Fruit fly (Drosophila melanogaster): ENCODE measurements around the gene crp.
A peak's percentile ranks its signal among the peaks of the same experiment; 100 is the strongest.

crp gene

DNA sequence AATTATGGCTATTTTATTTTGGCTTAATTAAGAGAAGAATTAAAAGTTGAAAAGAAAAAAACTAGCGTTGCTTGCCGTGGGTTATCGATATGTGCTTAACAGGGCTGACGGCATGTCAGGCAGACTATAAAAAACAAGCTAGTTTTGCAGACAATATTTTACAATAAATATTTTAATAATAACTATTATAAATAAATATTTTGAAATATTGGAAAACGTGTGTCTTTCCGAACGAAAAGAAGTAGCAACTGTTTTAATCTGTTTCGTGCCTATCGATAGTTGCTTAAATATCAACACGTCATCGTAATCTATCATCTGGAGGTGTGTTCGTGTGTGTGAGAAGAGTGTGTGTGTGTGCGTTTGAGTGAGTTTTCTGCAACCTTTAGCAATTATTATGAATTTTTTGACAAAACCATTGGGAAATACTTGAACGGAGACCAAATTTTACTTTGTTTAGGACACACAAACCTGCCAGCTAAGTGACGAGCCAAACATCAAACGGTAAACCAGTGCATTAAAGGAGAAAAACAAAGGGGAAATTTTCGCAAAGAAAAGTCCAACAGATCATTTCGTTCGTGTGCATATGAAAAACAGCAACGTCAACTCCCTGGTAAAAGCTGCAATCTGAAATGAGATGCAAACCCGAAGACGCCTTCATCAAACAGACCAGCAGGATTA lies 19.6 kb upstream of the crp start, which contains the start of the genes CG5861 and Syx5 (continued):
- TF ChIP-seq Stat92E (GFP tag; optimal IDR thresholded peaks at IDR 0.05) (peak in 1 of 3 experiments; percentile 14), CG9609 (GFP tag; optimal IDR thresholded peaks at IDR 0.05) (no peak), chif (GFP tag; optimal IDR thresholded peaks at IDR 0.05) (no peak), bigmax (GFP tag; optimal IDR thresholded peaks at IDR 0.05) (no peak), otp (GFP tag; IDR thresholded peaks at IDR 0.05) (no peak), sna (GFP tag; IDR thresholded peaks at IDR 0.05; ENCODE audit: partially characterized antibody) (peak; percentile 95), ac (GFP tag; optimal IDR thresholded peaks at IDR 0.05) (no peak), Antp (GFP tag; optimal IDR thresholded peaks at IDR 0.05) (no peak), disco-r (GFP tag; optimal IDR thresholded peaks at IDR 0.05) (no peak), Eip74EF (GFP tag; optimal IDR thresholded peaks at IDR 0.05) (peak in 1 of 2 experiments; percentile 0), CG11723 (GFP tag; optimal IDR thresholded peaks at IDR 0.05) (peak; percentile 25), Six4 (GFP tag; optimal IDR thresholded peaks at IDR 0.05) (peak; percentile 24), Dbx (GFP tag; IDR thresholded peaks at IDR 0.05) (peak; percentile 67; the same call in 2 of the 3 replicates), gt (GFP tag; IDR thresholded peaks at IDR 0.05) (no peak), chm (GFP tag; IDR thresholded peaks at IDR 0.05) (no peak), CG2116 (GFP tag; optimal IDR thresholded peaks at IDR 0.05) (peak; percentile 99), cad (GFP tag; optimal IDR thresholded peaks at IDR 0.05) (no peak), ems (GFP tag; optimal IDR thresholded peaks at IDR 0.05) (no peak), btn (GFP tag; optimal IDR thresholded peaks at IDR 0.05) (no peak), CG12155 (GFP tag; optimal IDR thresholded peaks at IDR 0.05) (peak; percentile 24), CG4404 (GFP tag; IDR thresholded peaks at IDR 0.05) (0 out of 2 replicates have a peak, but pooled peaks have one; percentile 25), dm (GFP tag; optimal IDR thresholded peaks at IDR 0.05) (no peak), br (optimal IDR thresholded peaks at IDR 0.05) (no peak), abd-A (tag; optimal IDR thresholded peaks at IDR 0.05) (no peak), z (GFP tag; IDR thresholded peaks at IDR 0.05) (peak; percentile 96), Lhr (GFP tag; optimal IDR thresholded peaks at IDR 0.05) (no peak), CG4328 (GFP tag; optimal IDR thresholded peaks at IDR 0.05) (peak; percentile 52), p53 (GFP tag; optimal IDR thresholded peaks at IDR 0.05) (no peak), fd96Cb (tag; optimal IDR thresholded peaks at IDR 0.05) (peak; percentile 26), Xrp1 (GFP tag; IDR thresholded peaks at IDR 0.05) (peak; percentile 66), D19B (GFP tag; optimal IDR thresholded peaks at IDR 0.05) (peak; percentile 17), Max (GFP tag; optimal IDR thresholded peaks at IDR 0.05) (peak; percentile 45), CG10959 (GFP tag; IDR thresholded peaks at IDR 0.05) (no peak), CG3281 (GFP tag; optimal IDR thresholded peaks at IDR 0.05) (peak; percentile 61), Scr (GFP tag; IDR thresholded peaks at IDR 0.05; ENCODE audit: partially characterized antibody) (peak; percentile 95), CG13424 (tag; optimal IDR thresholded peaks at IDR 0.05) (peak; percentile 68), CG15073 (GFP tag; optimal IDR thresholded peaks at IDR 0.05) (no peak), usp (GFP tag; optimal IDR thresholded peaks at IDR 0.05) (no peak), CG11695 (GFP tag; IDR thresholded peaks at IDR 0.05) (peak; percentile 21; the same call in 1 of the 3 replicates), pita (GFP tag; optimal IDR thresholded peaks at IDR 0.05) (no peak), Mad (GFP tag; optimal IDR thresholded peaks at IDR 0.05) (peak; percentile 5), H15 (GFP tag; IDR thresholded peaks at IDR 0.05) (0 out of 3 replicates have a peak, but pooled peaks have one; percentile 48), Dref (GFP tag; IDR thresholded peaks at IDR 0.05) (peak; percentile 75), rib (GFP tag; IDR thresholded peaks at IDR 0.05) (no peak), ato (GFP tag; IDR thresholded peaks at IDR 0.05; ENCODE audit: partially characterized antibody) (peak; percentile 78; the same call in 1 of the 2 replicates), NC2α (GFP tag; optimal IDR thresholded peaks at IDR 0.05) (no peak), MTF-1 (GFP tag; optimal IDR thresholded peaks at IDR 0.05; ENCODE audit: borderline replicate concordance) (no peak), salm (tag; optimal IDR thresholded peaks at IDR 0.05) (peak; percentile 45), Lim3 (GFP tag; IDR thresholded peaks at IDR 0.05) (no peak), wor (GFP tag; IDR thresholded peaks at IDR 0.05) (no peak)

All from whole organism, embryonic.